Worm (Caenorhabditis elegans): Measurements from ENCODE around the gene F54B3.1.

DNA sequence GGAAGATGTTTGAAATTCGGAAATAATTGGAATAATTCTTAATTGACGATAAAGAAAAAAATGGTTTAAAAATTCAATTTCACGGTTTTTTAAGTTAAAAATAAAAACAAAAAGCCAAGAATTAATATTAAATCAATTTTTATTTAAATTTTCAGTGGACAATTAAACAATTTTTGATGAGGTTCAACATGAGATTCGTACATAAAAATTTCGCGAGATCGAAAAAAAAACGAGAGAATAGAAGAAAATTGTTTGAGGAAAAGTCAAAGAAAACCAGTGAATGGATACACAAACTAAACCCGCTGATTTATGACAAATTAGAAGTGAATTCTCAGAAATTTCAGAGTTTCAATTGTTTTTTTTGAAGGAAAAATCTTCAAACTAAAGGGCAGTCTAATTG is 19.0 kb downstream of the F54B3.1 start, which contains the start of gene F54B3.2:
- TF ChIP-seq unc-130 (tag; optimal IDR thresholded peaks at IDR 0.05): no peak
- TF ChIP-seq ztf-4 (tag; optimal IDR thresholded peaks at IDR 0.05): no peak
- TF ChIP-seq unc-62 (GFP tag; optimal IDR thresholded peaks at IDR 0.05): no peak
- no peak for TF ChIP-seq nhr-11 (tag; optimal IDR thresholded peaks at IDR 0.05)
- no peak for TF ChIP-seq nhr-237 (tag; optimal IDR thresholded peaks at IDR 0.05)
- no peak for TF ChIP-seq aly-2 (tag; optimal IDR thresholded peaks at IDR 0.05)
- no peak for TF ChIP-seq nhr-90 (tag; optimal IDR thresholded peaks at IDR 0.05; ENCODE audit: poor library complexity)
- TF ChIP-seq mep-1 (tag; optimal IDR thresholded peaks at IDR 0.05): no peak
- TF ChIP-seq jun-1 (tag; optimal IDR thresholded peaks at IDR 0.05): no peak
- no peak for TF ChIP-seq snpc-4 (tag; optimal IDR thresholded peaks at IDR 0.05)
